Fruit fly (Drosophila melanogaster) whole organism, embryonic: ENCODE data around the gene CG8042.
A peak's percentile ranks its signal among the peaks of the same experiment; 100 is the strongest.

ENCODE experiments used
- Adf1 ChIP-seq: fragments of 200-800 bp; sonication (Bioruptor generic); IDR thresholded peaks from 2 replicates; pipeline ENCODE4 v1.3.6; 2022; ENCODE audit warnings: missing biosample characterization, missing genetic modification characterization
- Atf-2 ChIP-seq: fragments of 200-800 bp; sonication (Bioruptor generic); optimal IDR thresholded peaks from 2 replicates; lab custom pipeline; 2016; ENCODE audit warnings: missing biosample characterization, missing genetic modification characterization
- Atf6 ChIP-seq: fragments of 200-800 bp; sonication (Bioruptor generic); IDR thresholded peaks from 2 replicates; pipeline ENCODE4 v1.3.6; 2022; ENCODE audit warnings: missing biosample characterization, missing genetic modification characterization
- CG10267 ChIP-seq: fragments of 200-800 bp; sonication (Bioruptor generic); optimal IDR thresholded peaks from 2 replicates; lab custom pipeline; 2018; ENCODE audit warnings: missing biosample characterization, mild to moderate bottlenecking, missing genetic modification characterization, moderate library complexity
- CG10274 ChIP-seq: fragments of 200-800 bp; sonication (Bioruptor generic); optimal IDR thresholded peaks from 3 replicates; lab custom pipeline; 2017; ENCODE audit warnings: missing biosample characterization, mild to moderate bottlenecking, missing genetic modification characterization
- CG11504 ChIP-seq: fragments of 200-800 bp; sonication (Bioruptor generic); optimal IDR thresholded peaks from 3 replicates; lab custom pipeline; 2019; ENCODE audit warnings: missing biosample characterization, mild to moderate bottlenecking, missing genetic modification characterization, moderate library complexity
- CG11696 ChIP-seq: fragments of 200-800 bp; sonication (Bioruptor generic); IDR thresholded peaks from 2 replicates; pipeline ENCODE4 v1.3.6; 2022; ENCODE audit warnings: missing biosample characterization, missing genetic modification characterization
- CG13287 ChIP-seq: fragments of 200-800 bp; sonication (Bioruptor generic); IDR thresholded peaks from 2 replicates; pipeline ENCODE4 v1.3.6; 2022; ENCODE audit warnings: missing biosample characterization, missing genetic modification characterization; ENCODE audit not compliant: partially characterized antibody
- CG17612 ChIP-seq: fragments of 200-800 bp; sonication (Bioruptor generic); IDR thresholded peaks from 2 replicates; pipeline ENCODE4 v1.3.6; 2022; ENCODE audit warnings: missing biosample characterization, missing genetic modification characterization
- CG34422 ChIP-seq: fragments of 200-800 bp; sonication (Bioruptor generic); IDR thresholded peaks from 3 replicates; pipeline ENCODE4 v1.3.6; 2022; ENCODE audit warnings: missing biosample characterization, missing genetic modification characterization
- CG43689 ChIP-seq: fragments of 200-800 bp; sonication (Bioruptor generic); IDR thresholded peaks from 2 replicates; pipeline ENCODE4 v1.3.6; 2022; ENCODE audit warnings: missing biosample characterization, missing genetic modification characterization
- CG6689 ChIP-seq: fragments of 200-800 bp; sonication (Bioruptor generic); IDR thresholded peaks from 2 replicates; pipeline ENCODE4 v1.3.6; 2022; ENCODE audit warnings: missing biosample characterization, missing genetic modification characterization
- CG7357 ChIP-seq: fragments of 200-800 bp; sonication (Bioruptor generic); IDR thresholded peaks from 3 replicates; pipeline ENCODE4 v1.3.6; 2022; ENCODE audit warnings: missing biosample characterization, missing genetic modification characterization
- CG9215 ChIP-seq: fragments of 200-800 bp; sonication (Bioruptor generic); IDR thresholded peaks from 2 replicates; pipeline ENCODE4 v1.3.6; 2022; ENCODE audit warnings: missing biosample characterization, missing genetic modification characterization
- Chrac-16 ChIP-seq: fragments of 200-800 bp; sonication (Bioruptor generic); optimal IDR thresholded peaks from 3 replicates; lab custom pipeline; 2016; ENCODE audit warnings: missing biosample characterization, missing genetic modification characterization
- Elba2 ChIP-seq: fragments of 200-800 bp; sonication (Bioruptor generic); optimal IDR thresholded peaks from 3 replicates; lab custom pipeline; 2016; ENCODE audit warnings: missing biosample characterization, missing genetic modification characterization
- HHEX ChIP-seq: fragments of 200-800 bp; sonication (Bioruptor generic); optimal IDR thresholded peaks from 3 replicates; lab custom pipeline; 2017; ENCODE audit warnings: missing biosample characterization, mild to moderate bottlenecking, missing genetic modification characterization, missing genetic modification reagents
- HmgZ ChIP-seq: fragments of 200-800 bp; sonication (Bioruptor generic); optimal IDR thresholded peaks from 2 replicates; lab custom pipeline; 2018; ENCODE audit warnings: missing biosample characterization, mild to moderate bottlenecking, missing genetic modification characterization
- Hmr ChIP-seq: fragments of 200-800 bp; sonication (Bioruptor generic); optimal IDR thresholded peaks from 3 replicates; lab custom pipeline; 2017; ENCODE audit warnings: mild to moderate bottlenecking, missing biosample characterization, missing genetic modification reagents, missing genetic modification characterization
- Hr51 ChIP-seq, 2 experiments: fragments of 200-800 bp; sonication (Bioruptor generic); optimal IDR thresholded peaks; 2 replicates in 1 of 2; 3 replicates in 1 of 2; lab custom pipeline; 2016 to 2018; ENCODE audit warnings: missing biosample characterization in 2 of 2, missing genetic modification characterization in 2 of 2, mild to moderate bottlenecking in 1 of 2, moderate library complexity in 1 of 2
- Kr ChIP-seq: fragments of 200-800 bp; sonication (Bioruptor generic); optimal IDR thresholded peaks from 2 replicates; lab custom pipeline; 2017; ENCODE audit warnings: missing biosample characterization, mild to moderate bottlenecking, missing genetic modification characterization
- Lim3 ChIP-seq: fragments of 200-800 bp; sonication (Bioruptor generic); IDR thresholded peaks from 2 replicates; pipeline ENCODE4 v1.3.6; 2022; ENCODE audit warnings: missing biosample characterization, missing genetic modification characterization
- MESR4 ChIP-seq: fragments of 200-800 bp; sonication (Bioruptor generic); optimal IDR thresholded peaks from 2 replicates; lab custom pipeline; 2018; ENCODE audit warnings: missing biosample characterization, mild to moderate bottlenecking, missing genetic modification characterization, moderate library complexity
- Mad ChIP-seq: fragments of 200-800 bp; sonication (Bioruptor generic); optimal IDR thresholded peaks from 2 replicates; lab custom pipeline; 2016; ENCODE audit warnings: missing biosample characterization, missing genetic modification characterization
- Nf-YA ChIP-seq: fragments of 200-800 bp; sonication (Bioruptor generic); IDR thresholded peaks from 2 replicates; pipeline ENCODE4 v1.3.6; 2022; ENCODE audit warnings: missing biosample characterization, missing genetic modification characterization
- Rfx ChIP-seq: fragments of 200-800 bp; sonication (Bioruptor generic); IDR thresholded peaks from 2 replicates; pipeline ENCODE4 v1.3.6; 2022; ENCODE audit warnings: missing biosample characterization, missing genetic modification characterization
- Sox102F ChIP-seq: fragments of 200-800 bp; sonication (Bioruptor generic); optimal IDR thresholded peaks from 2 replicates; lab custom pipeline; 2018; ENCODE audit warnings: missing biosample characterization, mild to moderate bottlenecking, missing genetic modification characterization, moderate library complexity
- Taf1 ChIP-seq: fragments of 200-800 bp; sonication (Bioruptor generic); IDR thresholded peaks from 2 replicates; pipeline ENCODE4 v1.3.6; 2022; ENCODE audit warnings: missing biosample characterization, missing genetic modification characterization
- bigmax ChIP-seq: fragments of 200-800 bp; sonication (Bioruptor generic); optimal IDR thresholded peaks from 2 replicates; lab custom pipeline; 2018; ENCODE audit warnings: missing biosample characterization, mild to moderate bottlenecking, missing genetic modification characterization
- br ChIP-seq: fragments of >200 bp; optimal IDR thresholded peaks from 2 replicates; lab custom pipeline; 2017
- cg ChIP-seq: fragments of 200-800 bp; sonication (Bioruptor generic); optimal IDR thresholded peaks from 3 replicates; lab custom pipeline; 2019; ENCODE audit warnings: missing biosample characterization, mild to moderate bottlenecking, missing genetic modification characterization, moderate library complexity
- chinmo ChIP-seq: fragments of 200-800 bp; sonication (Bioruptor generic); IDR thresholded peaks from 4 replicates; pipeline ENCODE4 v1.3.6; 2022; ENCODE audit warnings: missing biosample characterization, missing genetic modification characterization; ENCODE audit not compliant: partially characterized antibody
- corto ChIP-seq: fragments of 200-800 bp; sonication (Bioruptor generic); optimal IDR thresholded peaks from 2 replicates; lab custom pipeline; 2016; ENCODE audit warnings: missing biosample characterization, mild to moderate bottlenecking, missing genetic modification characterization, moderate library complexity
- da ChIP-seq: fragments of 200-800 bp; sonication (Bioruptor generic); optimal IDR thresholded peaks from 2 replicates; lab custom pipeline; 2016; ENCODE audit warnings: missing biosample characterization, missing genetic modification characterization
- danr ChIP-seq: fragments of 200-800 bp; sonication (Bioruptor generic); IDR thresholded peaks from 2 replicates; pipeline ENCODE4 v1.3.6; 2022; ENCODE audit warnings: missing biosample characterization, missing genetic modification characterization
- dati ChIP-seq: fragments of 200-800 bp; sonication (Bioruptor generic); IDR thresholded peaks from 2 replicates; pipeline ENCODE4 v1.3.6; 2022; ENCODE audit warnings: missing biosample characterization, missing genetic modification characterization
- dmrt11E ChIP-seq: fragments of 200-800 bp; sonication (Bioruptor generic); optimal IDR thresholded peaks from 3 replicates; lab custom pipeline; 2018; ENCODE audit warnings: missing biosample characterization, mild to moderate bottlenecking, missing genetic modification characterization, moderate library complexity
- exex ChIP-seq: fragments of 200-800 bp; sonication (Bioruptor generic); optimal IDR thresholded peaks from 4 replicates; lab custom pipeline; 2018; ENCODE audit warnings: missing biosample characterization, mild to moderate bottlenecking, missing genetic modification characterization, moderate library complexity
- eyg ChIP-seq: fragments of 200-800 bp; sonication (Bioruptor generic); optimal IDR thresholded peaks from 3 replicates; lab custom pipeline; 2016; ENCODE audit warnings: missing biosample characterization, missing genetic modification characterization
- fd64A ChIP-seq: fragments of 200-800 bp; sonication (Bioruptor generic); optimal IDR thresholded peaks from 3 replicates; lab custom pipeline; 2018; ENCODE audit warnings: missing biosample characterization, mild to moderate bottlenecking, missing genetic modification characterization
- inv ChIP-seq: fragments of 200-800 bp; sonication (Bioruptor generic); IDR thresholded peaks from 2 replicates; pipeline ENCODE4 v1.3.6; 2022; ENCODE audit warnings: missing biosample characterization, missing genetic modification characterization; ENCODE audit not compliant: partially characterized antibody
- jing ChIP-seq: fragments of 200-800 bp; sonication (Bioruptor generic); optimal IDR thresholded peaks from 2 replicates; lab custom pipeline; 2018; ENCODE audit warnings: missing biosample characterization, mild to moderate bottlenecking, missing genetic modification characterization
- pnt ChIP-seq: fragments of 200-800 bp; sonication (Bioruptor generic); optimal IDR thresholded peaks from 3 replicates; lab custom pipeline; 2016; ENCODE audit warnings: missing biosample characterization, missing genetic modification characterization
- sim ChIP-seq: fragments of 200-800 bp; sonication (Bioruptor generic); IDR thresholded peaks from 2 replicates; pipeline ENCODE4 v1.3.6; 2022; ENCODE audit warnings: missing biosample characterization, missing genetic modification characterization
- sqz ChIP-seq: fragments of 200-800 bp; sonication (Bioruptor generic); optimal IDR thresholded peaks from 3 replicates; lab custom pipeline; 2018; ENCODE audit warnings: missing biosample characterization, mild to moderate bottlenecking, missing genetic modification characterization
- tna ChIP-seq: fragments of 200-800 bp; sonication (Bioruptor generic); IDR thresholded peaks from 2 replicates; pipeline ENCODE4 v1.3.6; 2022; ENCODE audit warnings: missing biosample characterization, missing genetic modification characterization; ENCODE audit not compliant: partially characterized antibody
- vvl ChIP-seq: fragments of 200-800 bp; sonication (Bioruptor generic); IDR thresholded peaks from 2 replicates; pipeline ENCODE4 v1.3.6; 2022; ENCODE audit warnings: missing biosample characterization, missing genetic modification characterization

CG8042 gene

dm6 chr3L:7988828-7989673, 14.3 kb upstream of the CG8042 start (continued):
- no peak for TF ChIP-seq corto (GFP tag; lab: Kevin White, UChicago)
- peak; percentile 22 for TF ChIP-seq Atf-2
- 0 out of 2 replicates have a peak, but pooled peaks have one; percentile 29 for TF ChIP-seq Nf-YA (GFP tag; lab: Robert Waterston, UW)
- no peak for TF ChIP-seq tna (GFP tag; lab: Robert Waterston, UW)
- TF ChIP-seq CG10274 (GFP tag; lab: Kevin White, UChicago), result peak; percentile 6
- peak; percentile 74 for TF ChIP-seq pnt (GFP tag; lab: Kevin White, UChicago)
- TF ChIP-seq Kr (GFP tag; lab: Kevin White, UChicago), result peak; percentile 71
- TF ChIP-seq jing (GFP tag; lab: Kevin White, UChicago), result peak; percentile 29
- TF ChIP-seq Adf1, result no peak
- no peak for TF ChIP-seq eyg (GFP tag; lab: Kevin White, UChicago)
- TF ChIP-seq Hmr, result peak; percentile 21
- TF ChIP-seq Hr51 (GFP tag; optimal IDR thresholded peaks at IDR 0.05; lab: Kevin White, UChicago), result peak in 1 of 2 experiments; percentile 64
- no peak for TF ChIP-seq chinmo (GFP tag; lab: Robert Waterston, UW)
- no peak for TF ChIP-seq HmgZ (tag; lab: Kevin White, UChicago)
- TF ChIP-seq CG17612, result no peak; the same call in 1 of the 2 replicates
- TF ChIP-seq CG9215 (GFP tag; lab: Robert Waterston, UW), result no peak
- TF ChIP-seq da, result no peak
- TF ChIP-seq CG11696 (GFP tag; lab: Robert Waterston, UW), result no peak
- TF ChIP-seq bigmax, result no peak
- TF ChIP-seq CG13287, result no peak
- TF ChIP-seq dati (GFP tag; lab: Robert Waterston, UW), result no peak
- TF ChIP-seq br, result no peak
- peak; percentile 69 for TF ChIP-seq sqz (GFP tag; lab: Kevin White, UChicago)
- 0 out of 2 replicates have a peak, but pooled peaks have one; percentile 24 for TF ChIP-seq sim (GFP tag; lab: Robert Waterston, UW)
- TF ChIP-seq vvl (GFP tag; lab: Robert Waterston, UW), result peak; percentile 73
- TF ChIP-seq Lim3 (GFP tag; lab: Robert Waterston, UW), result no peak
- peak; percentile 48; the same call in 1 of the 2 replicates for TF ChIP-seq Rfx (GFP tag; lab: Robert Waterston, UW)
- TF ChIP-seq MESR4, result no peak
- TF ChIP-seq Mad, result no peak
- no peak for TF ChIP-seq Elba2 (GFP tag; lab: Kevin White, UChicago)
- peak; percentile 68 for TF ChIP-seq CG6689 (GFP tag; lab: Robert Waterston, UW)
- peak; percentile 42 for TF ChIP-seq cg (GFP tag; lab: Kevin White, UChicago)
- TF ChIP-seq Taf1 (GFP tag; lab: Robert Waterston, UW), result no peak
- TF ChIP-seq Atf6, result peak; percentile 30; the same call in 1 of the 2 replicates
- no peak; the same call in 2 of the 3 replicates for TF ChIP-seq CG7357
- peak; percentile 71 for TF ChIP-seq Sox102F (GFP tag; lab: Kevin White, UChicago)
- peak; percentile 41 for TF ChIP-seq exex (tag; lab: Kevin White, UChicago)
- TF ChIP-seq CG43689 (GFP tag; lab: Robert Waterston, UW), result no peak
- TF ChIP-seq CG10267 (tag; lab: Kevin White, UChicago), result peak; percentile 86
- TF ChIP-seq CG34422 (GFP tag; lab: Robert Waterston, UW), result no peak
- TF ChIP-seq dmrt11E (tag; lab: Kevin White, UChicago), result peak; percentile 90
- peak; percentile 32 for TF ChIP-seq HHEX (GFP tag; lab: Kevin White, UChicago)
- peak; percentile 74 for TF ChIP-seq CG11504 (tag; lab: Kevin White, UChicago)
- TF ChIP-seq inv (GFP tag; lab: Robert Waterston, UW), result no peak
- TF ChIP-seq fd64A (GFP tag; lab: Kevin White, UChicago), result peak; percentile 22
- TF ChIP-seq danr (GFP tag; lab: Robert Waterston, UW), result no peak
- peak; percentile 59 for TF ChIP-seq Chrac-16 (GFP tag; lab: Kevin White, UChicago)
